Worm (Caenorhabditis elegans) whole organism, late embryonic: ENCODE measurements around the gene ifas-1.
A peak's percentile ranks its signal among the peaks of the same experiment; 100 is the strongest.

Source experiments
- T23F11.4 ChIP-seq: fragments of 200-800 bp; sonication (Bioruptor generic); optimal IDR thresholded peaks from 2 replicates; lab custom pipeline; 2018; ENCODE audit warnings: mild to moderate bottlenecking, missing genetic modification characterization, missing compliant biosample characterization
- ama-1 ChIP-seq: fragments of 150-350 bp; optimal IDR thresholded peaks from 2 replicates; lab custom pipeline; 2014
- ceh-14 ChIP-seq: sonication (generic microtip); optimal IDR thresholded peaks from 2 replicates; lab custom pipeline; 2016; ENCODE audit warnings: missing genotype, missing genetic modification characterization, missing compliant biosample characterization
- ceh-18 ChIP-seq: sonication (generic microtip); optimal IDR thresholded peaks from 2 replicates; lab custom pipeline; 2016; ENCODE audit warnings: missing genetic modification characterization, missing compliant biosample characterization
- ceh-22 ChIP-seq: sonication (generic microtip); optimal IDR thresholded peaks from 2 replicates; lab custom pipeline; 2017; ENCODE audit warnings: missing biosample characterization, missing genetic modification characterization
- ceh-30 ChIP-seq: fragments of 150-350 bp; optimal IDR thresholded peaks from 2 replicates; lab custom pipeline; 2014; ENCODE audit warnings: missing biosample characterization, missing genetic modification characterization
- ceh-31 ChIP-seq: sonication (generic microtip); optimal IDR thresholded peaks from 2 replicates; lab custom pipeline; 2016; ENCODE audit warnings: missing genetic modification characterization, missing compliant biosample characterization
- ceh-34 ChIP-seq: sonication (generic microtip); optimal IDR thresholded peaks from 2 replicates; lab custom pipeline; 2016; ENCODE audit warnings: mild to moderate bottlenecking, missing genetic modification characterization, missing compliant biosample characterization
- ceh-45 ChIP-seq: fragments of 200-800 bp; sonication (Bioruptor generic); IDR thresholded peaks from 2 replicates; pipeline ENCODE4 v1.3.6; 2022; ENCODE audit warnings: missing genetic modification reagents, missing genetic modification characterization, missing compliant biosample characterization
- ceh-48 ChIP-seq: sonication (generic microtip); optimal IDR thresholded peaks from 2 replicates; lab custom pipeline; 2016; ENCODE audit warnings: missing genetic modification characterization, inconsistent platforms, missing compliant biosample characterization
- ceh-6 ChIP-seq: fragments of 200-800 bp; sonication (Bioruptor generic); optimal IDR thresholded peaks from 2 replicates; lab custom pipeline; 2018; ENCODE audit warnings: mild to moderate bottlenecking, missing genetic modification characterization, missing compliant biosample characterization
- dmd-4 ChIP-seq: sonication (generic microtip); optimal IDR thresholded peaks from 2 replicates; lab custom pipeline; 2016; ENCODE audit warnings: borderline replicate concordance, missing genetic modification characterization, missing compliant biosample characterization
- dve-1 ChIP-seq: sonication (generic microtip); optimal IDR thresholded peaks from 2 replicates; lab custom pipeline; 2017; ENCODE audit warnings: antibody characterized with exemption, mild to moderate bottlenecking, missing genetic modification characterization, missing compliant biosample characterization
- eyg-1 ChIP-seq: sonication (generic microtip); optimal IDR thresholded peaks from 2 replicates; lab custom pipeline; 2016; ENCODE audit warnings: missing genotype, missing genetic modification characterization, missing compliant biosample characterization
- fax-1 ChIP-seq: sonication (generic microtip); optimal IDR thresholded peaks from 2 replicates; lab custom pipeline; 2016; ENCODE audit warnings: missing genotype, missing genetic modification characterization, missing compliant biosample characterization
- fkh-10 ChIP-seq: fragments of 150-350 bp; optimal IDR thresholded peaks from 2 replicates; lab custom pipeline; 2014; ENCODE audit warnings: missing biosample characterization, missing genetic modification reagents, missing genetic modification characterization
- fkh-6 ChIP-seq: sonication (generic microtip); optimal IDR thresholded peaks from 2 replicates; lab custom pipeline; 2016; ENCODE audit warnings: missing genetic modification characterization, missing compliant biosample characterization
- gmeb-2 ChIP-seq: sonication (generic microtip); optimal IDR thresholded peaks from 2 replicates; lab custom pipeline; 2016; ENCODE audit warnings: missing genetic modification characterization, inconsistent platforms, missing compliant biosample characterization
- hlh-13 ChIP-seq: fragments of 200-800 bp; sonication (Bioruptor generic); optimal IDR thresholded peaks from 2 replicates; lab custom pipeline; 2018; ENCODE audit warnings: mild to moderate bottlenecking, missing genetic modification characterization, missing compliant biosample characterization
- hlh-15 ChIP-seq: sonication (generic microtip); optimal IDR thresholded peaks from 2 replicates; lab custom pipeline; 2016; ENCODE audit warnings: missing genetic modification characterization, missing compliant biosample characterization
- hlh-30 ChIP-seq: sonication (generic microtip); optimal IDR thresholded peaks from 2 replicates; lab custom pipeline; 2017; ENCODE audit warnings: antibody characterized with exemption, missing genetic modification characterization, missing compliant biosample characterization; ENCODE audit not compliant: insufficient read depth
- nfya-1 ChIP-seq: sonication (generic microtip); optimal IDR thresholded peaks from 2 replicates; lab custom pipeline; 2017; ENCODE audit warnings: missing genetic modification characterization, mild to moderate bottlenecking, missing compliant biosample characterization, antibody characterized with exemption, moderate library complexity
- npax-4 ChIP-seq: sonication (generic microtip); optimal IDR thresholded peaks from 2 replicates; lab custom pipeline; 2016; ENCODE audit warnings: missing genetic modification characterization, missing compliant biosample characterization
- odd-2 ChIP-seq: sonication (generic microtip); optimal IDR thresholded peaks from 2 replicates; lab custom pipeline; 2017; ENCODE audit warnings: antibody characterized with exemption, mild to moderate bottlenecking, missing genetic modification characterization, missing compliant biosample characterization
- pag-3 ChIP-seq: sonication (generic microtip); optimal IDR thresholded peaks from 2 replicates; lab custom pipeline; 2016; ENCODE audit warnings: missing compliant biosample characterization, missing genetic modification characterization, borderline replicate concordance
- pat-9 ChIP-seq: fragments of 200-800 bp; sonication (Bioruptor generic); optimal IDR thresholded peaks from 2 replicates; lab custom pipeline; 2018; ENCODE audit warnings: mild to moderate bottlenecking, missing genetic modification characterization, moderate library complexity, missing compliant biosample characterization
- pax-1 ChIP-seq: fragments of 150-350 bp; optimal IDR thresholded peaks from 2 replicates; lab custom pipeline; 2014; ENCODE audit warnings: missing biosample characterization, missing genetic modification characterization
- pha-4 ChIP-seq: fragments of 150-350 bp; optimal IDR thresholded peaks from 2 replicates; lab custom pipeline; 2018; ENCODE audit warnings: missing biosample characterization, missing genetic modification reagents, missing genetic modification characterization
- pqm-1 ChIP-seq: sonication (generic microtip); optimal IDR thresholded peaks from 2 replicates; lab custom pipeline; 2016; ENCODE audit warnings: missing genetic modification characterization, missing compliant biosample characterization
- ref-2 ChIP-seq: sonication (generic microtip); optimal IDR thresholded peaks from 2 replicates; lab custom pipeline; 2016; ENCODE audit warnings: missing genetic modification characterization, missing compliant biosample characterization
- rnt-1 ChIP-seq: sonication (generic microtip); optimal IDR thresholded peaks from 2 replicates; lab custom pipeline; 2016; ENCODE audit warnings: missing genetic modification characterization, missing compliant biosample characterization
- sdc-2 ChIP-seq: sonication (generic microtip); optimal IDR thresholded peaks from 2 replicates; lab custom pipeline; 2016; ENCODE audit warnings: missing genotype, missing genetic modification characterization, missing compliant biosample characterization
- sox-4 ChIP-seq: sonication (generic microtip); optimal IDR thresholded peaks from 2 replicates; lab custom pipeline; 2017; ENCODE audit warnings: mild to moderate bottlenecking, missing genetic modification characterization, inconsistent platforms, missing compliant biosample characterization
- tbx-2 ChIP-seq: sonication (generic microtip); optimal IDR thresholded peaks from 2 replicates; lab custom pipeline; 2016; ENCODE audit warnings: missing genetic modification characterization, missing compliant biosample characterization
- unc-3 ChIP-seq, 2 experiments: fragments of 200-800 bp in 1 of 2; sonication (Bioruptor generic) in 1 of 2; sonication (generic microtip) in 1 of 2; conservative IDR thresholded peaks in 1 of 2; optimal IDR thresholded peaks in 1 of 2; 2 replicates each; pipeline versions ENCODE4 v1.3.6 to Lab custom; 2016 to 2022; ENCODE audit warnings: missing compliant biosample characterization in 2 of 2, missing genetic modification characterization in 2 of 2, missing genetic modification reagents in 1 of 2
- unc-42 ChIP-seq: sonication (generic microtip); optimal IDR thresholded peaks from 2 replicates; lab custom pipeline; 2016; ENCODE audit warnings: missing genotype, missing genetic modification characterization, missing compliant biosample characterization
- unc-86 ChIP-seq: sonication (generic microtip); optimal IDR thresholded peaks from 2 replicates; lab custom pipeline; 2016; ENCODE audit warnings: missing genetic modification characterization, missing compliant biosample characterization
- ztf-16 ChIP-seq: sonication (generic microtip); optimal IDR thresholded peaks from 2 replicates; lab custom pipeline; 2017; ENCODE audit warnings: missing genetic modification characterization, missing compliant biosample characterization

Gene ifas-1

DNA sequence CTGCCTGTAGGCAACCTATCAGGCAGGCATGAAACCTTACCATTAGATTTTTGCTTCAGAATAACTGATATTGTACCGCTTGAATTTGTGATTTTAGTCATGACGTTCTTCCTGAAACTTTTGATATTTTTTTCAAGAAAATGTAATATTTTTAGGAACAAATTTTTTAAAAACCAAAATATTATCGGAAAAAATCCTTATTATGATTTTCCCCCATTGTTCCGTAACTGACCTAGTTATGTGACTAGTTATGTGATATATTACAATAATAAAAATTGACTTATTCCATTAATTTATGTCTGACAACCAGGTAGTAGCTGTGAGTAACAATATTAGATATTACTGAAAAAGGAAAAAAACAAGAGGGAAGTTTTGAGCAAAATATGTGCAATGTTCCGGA lies 17.6 kb downstream of the ifas-1 start, which contains the start of gene srx-98:
TSS of gene srx-98 (minus strand) at position 101 of the 400 bp plus-strand sequence.
- TF ChIP-seq npax-4 (no peak), ceh-30 (tag; lab: Kevin White, UChicago) (no peak), tbx-2 (tag; lab: Kevin White, UChicago) (no peak), ceh-45 (GFP tag; lab: Robert Waterston, UW) (no peak), pax-1 (no peak), dmd-4 (no peak), rnt-1 (tag; lab: Kevin White, UChicago) (no peak), ceh-6 (GFP tag; lab: Kevin White, UChicago) (no peak), ceh-18 (tag; lab: Kevin White, UChicago) (no peak), T23F11.4 (GFP tag; lab: Kevin White, UChicago) (no peak), unc-3 (GFP tag; conservative IDR thresholded peaks at IDR 0.05; lab: Robert Waterston, UW) (no peak), unc-3 (tag; optimal IDR thresholded peaks at IDR 0.05; lab: Kevin White, UChicago) (no peak), unc-86 (tag; lab: Kevin White, UChicago) (no peak), hlh-13 (GFP tag; lab: Kevin White, UChicago) (no peak), ceh-31 (tag; lab: Kevin White, UChicago) (no peak), sox-4 (no peak), pha-4 (tag; lab: Kevin White, UChicago) (no peak), pag-3 (tag; lab: Kevin White, UChicago) (no peak), ztf-16 (tag; lab: Kevin White, UChicago) (no peak), pqm-1 (no peak)

- TF ChIP-seq ama-1 (lab: Kevin White, UChicago) (no peak), eyg-1 (no peak), unc-42 (tag; lab: Kevin White, UChicago) (no peak), unc-3 (GFP tag; conservative IDR thresholded peaks at IDR 0.05; lab: Robert Waterston, UW) (no peak), unc-3 (tag; optimal IDR thresholded peaks at IDR 0.05; lab: Kevin White, UChicago) (no peak), ceh-22 (tag; lab: Kevin White, UChicago) (no peak), fax-1 (tag; lab: Kevin White, UChicago) (no peak), pat-9 (tag; lab: Kevin White, UChicago) (no peak), dve-1 (tag; lab: Kevin White, UChicago) (no peak), sdc-2 (tag; lab: Kevin White, UChicago) (no peak), pax-1 (no peak), gmeb-2 (tag; lab: Kevin White, UChicago) (no peak), fkh-6 (no peak), ztf-16 (tag; lab: Kevin White, UChicago) (no peak), odd-2 (tag; lab: Kevin White, UChicago) (no peak), ceh-34 (tag; lab: Kevin White, UChicago) (no peak), hlh-15 (no peak), pha-4 (tag; lab: Kevin White, UChicago) (no peak)
- TF ChIP-seq, all 69 proteins: peak for 0
These were observed 19.2 kb downstream of the ifas-1 start, which contains the start of gene srx-97 for ce11 chrII:3669315-3669714. Gene srx-97 (minus strand): TSS chrII:3669415.

ce11 chrII:3665181-3665580 lies 23.3 kb downstream of the ifas-1 start:
- no peak for TF ChIP-seq T23F11.4 (GFP tag; lab: Kevin White, UChicago)
- peak; percentile 64 for TF ChIP-seq nfya-1 (tag; lab: Kevin White, UChicago)

ce11 chrII:3664470-3664869 lies 24.0 kb downstream of the ifas-1 start, which contains the start of gene F19B10.3:
Gene F19B10.3 (plus strand): TSS chrII:3664770.
- TF ChIP-seq dve-1 (tag; lab: Kevin White, UChicago) = no peak
- TF ChIP-seq pat-9 (tag; lab: Kevin White, UChicago) = no peak
- no peak for TF ChIP-seq ceh-14 (tag; lab: Kevin White, UChicago)
- no peak for TF ChIP-seq ref-2 (tag; lab: Kevin White, UChicago)
- no peak for TF ChIP-seq hlh-30 (tag; lab: Kevin White, UChicago)
- TF ChIP-seq fkh-10 (GFP tag; lab: Kevin White, UChicago) = no peak
- no peak for TF ChIP-seq hlh-15
- no peak for TF ChIP-seq ceh-48
- TF ChIP-seq eyg-1 = no peak
- TF ChIP-seq ama-1 (lab: Kevin White, UChicago) = no peak
